Fruit fly (Drosophila melanogaster): Measurements from ENCODE around the gene CG9512.

Gene CG9512

dm6 chrX:14897592-14897991, 7.8 kb downstream of the CG9512 start (continued):
- TF ChIP-seq CG2129 (GFP tag; IDR thresholded peaks at IDR 0.05; ENCODE audit: partially characterized antibody) (no peak), CG11560 (tag; IDR thresholded peaks at IDR 0.05) (no peak), so (GFP tag; IDR thresholded peaks at IDR 0.05) (no peak), Elba2 (GFP tag; optimal IDR thresholded peaks at IDR 0.05) (no peak), Med (GFP tag) (peak; percentile 1), Fer1 (GFP tag; optimal IDR thresholded peaks at IDR 0.05) (no peak), gem (tag; optimal IDR thresholded peaks at IDR 0.05) (peak; percentile 13), Oaz (GFP tag; IDR thresholded peaks at IDR 0.05) (no peak), Sry-β (GFP tag; optimal IDR thresholded peaks at IDR 0.05) (no peak), Vsx1 (GFP tag; optimal IDR thresholded peaks at IDR 0.05) (no peak), mld (GFP tag; IDR thresholded peaks at IDR 0.05; ENCODE audit: partially characterized antibody) (no peak), tin (GFP tag; optimal IDR thresholded peaks at IDR 0.05) (no peak), eyg (GFP tag; optimal IDR thresholded peaks at IDR 0.05) (no peak), Hr51 (GFP tag; optimal IDR thresholded peaks at IDR 0.05) (peak in 1 of 2 experiments; percentile 38), Rfx (GFP tag; IDR thresholded peaks at IDR 0.05) (no peak), CG10431 (GFP tag; optimal IDR thresholded peaks at IDR 0.05) (no peak), CG15269 (tag; optimal IDR thresholded peaks at IDR 0.05) (peak; percentile 29), slbo (GFP tag; IDR thresholded peaks at IDR 0.05) (peak; percentile 16; the same call in 1 of the 2 replicates), ind (GFP tag; optimal IDR thresholded peaks at IDR 0.05) (no peak), luna (GFP tag; optimal IDR thresholded peaks at IDR 0.05) (no peak), row (GFP tag; IDR thresholded peaks at IDR 0.05) (peak; percentile 37; the same call in 2 of the 3 replicates), vfl (GFP tag; optimal IDR thresholded peaks at IDR 0.05) (no peak), CG1024 (GFP tag; IDR thresholded peaks at IDR 0.05) (no peak), CG17829 (tag; optimal IDR thresholded peaks at IDR 0.05) (no peak)

dm6 chrX:14896791-14897190, 8.6 kb downstream of the CG9512 start, which contains the start of gene CG9514:
Gene CG9514 (minus strand): TSS chrX:14896891.
- TF ChIP-seq prd (optimal IDR thresholded peaks at IDR 0.05): no peak
- TF ChIP-seq prd (GFP tag; IDR thresholded peaks at IDR 0.05): no peak
- TF ChIP-seq slbo (GFP tag; IDR thresholded peaks at IDR 0.05): no peak
- no peak for TF ChIP-seq CG8359 (GFP tag; optimal IDR thresholded peaks at IDR 0.05; ENCODE audit: borderline replicate concordance)
- no peak for TF ChIP-seq CG3726 (GFP tag; IDR thresholded peaks at IDR 0.05)
- no peak for TF ChIP-seq exex (tag; optimal IDR thresholded peaks at IDR 0.05)
- TF ChIP-seq Adf1 (GFP tag; IDR thresholded peaks at IDR 0.05): peak; percentile 53

- TF ChIP-seq Ets97D (GFP tag; optimal IDR thresholded peaks at IDR 0.05) (no peak), sens (GFP tag) (peak; percentile 72), lmd (GFP tag; IDR thresholded peaks at IDR 0.05) (no peak), dmrt99B (tag; optimal IDR thresholded peaks at IDR 0.05) (peak; percentile 3), Taf1 (GFP tag; IDR thresholded peaks at IDR 0.05) (no peak), gem (tag; optimal IDR thresholded peaks at IDR 0.05) (peak; percentile 16), Sox102F (GFP tag; optimal IDR thresholded peaks at IDR 0.05) (peak; percentile 25), CG11696 (GFP tag; IDR thresholded peaks at IDR 0.05) (no peak), scrt (GFP tag; optimal IDR thresholded peaks at IDR 0.05) (no peak), emc (GFP tag; optimal IDR thresholded peaks at IDR 0.05) (no peak), CG8290 (GFP tag; optimal IDR thresholded peaks at IDR 0.05) (no peak), CG8290 (tag; optimal IDR thresholded peaks at IDR 0.05) (no peak), Gsc (GFP tag; IDR thresholded peaks at IDR 0.05) (no peak), CG6272 (GFP tag; IDR thresholded peaks at IDR 0.05) (no peak), CG10462 (GFP tag; optimal IDR thresholded peaks at IDR 0.05) (no peak), Rx (GFP tag; IDR thresholded peaks at IDR 0.05) (no peak), CG2116 (GFP tag; optimal IDR thresholded peaks at IDR 0.05) (no peak)
Measured at dm6 chrX:14896310-14896709, 9.0 kb downstream of the CG9512 start.
